Worm (Caenorhabditis elegans): ENCODE data around the gene C45B11.8.
A peak's percentile ranks its signal among the peaks of the same experiment; 100 is the strongest.

The C45B11.8 gene

ce11 chrV:11029309-11029708, 11.3 kb upstream of the C45B11.8 start:
- TF ChIP-seq lim-6 (tag; optimal IDR thresholded peaks at IDR 0.05) = peak; percentile 12
- no peak for TF ChIP-seq ceh-45 (GFP tag; IDR thresholded peaks at IDR 0.05)
- TF ChIP-seq ceh-18 (tag; optimal IDR thresholded peaks at IDR 0.05) = no peak
- no peak for TF ChIP-seq Y22D7AL.16 (tag; optimal IDR thresholded peaks at IDR 0.05)
- TF ChIP-seq odd-2 (tag; optimal IDR thresholded peaks at IDR 0.05) = no peak
- no peak for TF ChIP-seq fkh-10 (GFP tag; optimal IDR thresholded peaks at IDR 0.05)
- TF ChIP-seq fkh-6 (tag; optimal IDR thresholded peaks at IDR 0.05) = peak; percentile 63
- peak; percentile 25 for TF ChIP-seq ahr-1 (tag; optimal IDR thresholded peaks at IDR 0.05)
- no peak for TF ChIP-seq pros-1 (tag; optimal IDR thresholded peaks at IDR 0.05)
- no peak for TF ChIP-seq pqm-1 (tag; optimal IDR thresholded peaks at IDR 0.05)
- TF ChIP-seq fax-1 (tag; optimal IDR thresholded peaks at IDR 0.05) = peak; percentile 40
- TF ChIP-seq hlh-8 (tag; optimal IDR thresholded peaks at IDR 0.05) = peak; percentile 68
- peak; percentile 87 for TF ChIP-seq tbx-2 (tag; optimal IDR thresholded peaks at IDR 0.05)
- peak; percentile 91 for TF ChIP-seq tbx-7 (tag; optimal IDR thresholded peaks at IDR 0.05)
- peak; percentile 86 for TF ChIP-seq ceh-2 (tag; optimal IDR thresholded peaks at IDR 0.05)
- no peak for TF ChIP-seq ceh-22 (tag; optimal IDR thresholded peaks at IDR 0.05)
- TF ChIP-seq eyg-1 (tag; optimal IDR thresholded peaks at IDR 0.05) = peak; percentile 17
- TF ChIP-seq ets-4 (tag; optimal IDR thresholded peaks at IDR 0.05) = peak; percentile 89
- TF ChIP-seq ceh-19 (GFP tag; optimal IDR thresholded peaks at IDR 0.05) = no peak
- no peak for TF ChIP-seq pha-4 (tag; optimal IDR thresholded peaks at IDR 0.05)
- no peak for TF ChIP-seq npax-4 (tag; optimal IDR thresholded peaks at IDR 0.05)
- TF ChIP-seq ama-1 (optimal IDR thresholded peaks at IDR 0.05) = no peak
- no peak for TF ChIP-seq syd-9 (tag; optimal IDR thresholded peaks at IDR 0.05)
- no peak for TF ChIP-seq hlh-13 (GFP tag; optimal IDR thresholded peaks at IDR 0.05)
- no peak for TF ChIP-seq ceh-24 (tag; optimal IDR thresholded peaks at IDR 0.05)
- peak; percentile 47 for TF ChIP-seq ceh-34 (tag; optimal IDR thresholded peaks at IDR 0.05)
- TF ChIP-seq pax-1 (tag; optimal IDR thresholded peaks at IDR 0.05) = peak; percentile 11
- TF ChIP-seq nhr-11 (tag; optimal IDR thresholded peaks at IDR 0.05) = no peak
- TF ChIP-seq hlh-15 (tag; optimal IDR thresholded peaks at IDR 0.05) = no peak
- TF ChIP-seq ceh-14 (tag; optimal IDR thresholded peaks at IDR 0.05) = peak; percentile 85
- peak; percentile 64 for TF ChIP-seq elt-2 (tag; optimal IDR thresholded peaks at IDR 0.05)
- no peak for TF ChIP-seq dve-1 (tag; optimal IDR thresholded peaks at IDR 0.05)
- no peak for TF ChIP-seq sox-4 (tag; optimal IDR thresholded peaks at IDR 0.05)
- TF ChIP-seq elt-4 (tag; optimal IDR thresholded peaks at IDR 0.05) = no peak
- TF ChIP-seq K09A11.1 (tag; optimal IDR thresholded peaks at IDR 0.05; ENCODE audit: insufficient read depth) = no peak
- no peak for TF ChIP-seq nhr-232 (tag; optimal IDR thresholded peaks at IDR 0.05)
- peak; percentile 30 for TF ChIP-seq unc-42 (tag; optimal IDR thresholded peaks at IDR 0.05)
- TF ChIP-seq sdc-2 (tag; optimal IDR thresholded peaks at IDR 0.05) = peak; percentile 8
- TF ChIP-seq ceh-48 (tag; optimal IDR thresholded peaks at IDR 0.05) = peak; percentile 52
- TF ChIP-seq mec-3 (tag; optimal IDR thresholded peaks at IDR 0.05; ENCODE audit: borderline replicate concordance) = peak; percentile 71
- TF ChIP-seq ceh-6 (GFP tag; optimal IDR thresholded peaks at IDR 0.05) = peak; percentile 39
- no peak for TF ChIP-seq unc-86 (tag; optimal IDR thresholded peaks at IDR 0.05)
- TF ChIP-seq zip-5 (tag; optimal IDR thresholded peaks at IDR 0.05) = peak; percentile 87
- no peak for TF ChIP-seq sox-2 (GFP tag; IDR thresholded peaks at IDR 0.05)
- peak; percentile 35 for TF ChIP-seq madf-2 (tag; optimal IDR thresholded peaks at IDR 0.05)
- peak; percentile 71 for TF ChIP-seq F13H6.1 (tag; optimal IDR thresholded peaks at IDR 0.05)
- peak; percentile 3 for TF ChIP-seq ttx-3 (tag; optimal IDR thresholded peaks at IDR 0.05)
- peak; percentile 83 for TF ChIP-seq rnt-1 (tag; optimal IDR thresholded peaks at IDR 0.05)
- no peak for TF ChIP-seq C38D4.7 (GFP tag; optimal IDR thresholded peaks at IDR 0.05)
- no peak for TF ChIP-seq unc-55 (GFP tag; optimal IDR thresholded peaks at IDR 0.05)
- no peak for TF ChIP-seq unc-3 (GFP tag; conservative IDR thresholded peaks at IDR 0.05)
- TF ChIP-seq unc-3 (tag; optimal IDR thresholded peaks at IDR 0.05) = no peak
- peak; percentile 50 for TF ChIP-seq ztf-16 (tag; optimal IDR thresholded peaks at IDR 0.05)
- TF ChIP-seq lin-11 (tag; optimal IDR thresholded peaks at IDR 0.05) = no peak
- no peak for TF ChIP-seq pag-3 (tag; optimal IDR thresholded peaks at IDR 0.05; ENCODE audit: borderline replicate concordance)
